Fruit fly (Drosophila melanogaster) whole organism, embryonic: ENCODE measurements around the gene E2f1.

ENCODE experiments used
- Blimp-1 ChIP-seq: fragments of 200-800 bp; sonication (Bioruptor generic); optimal IDR thresholded peaks from 3 replicates; lab custom pipeline; 2018; ENCODE audit warnings: missing biosample characterization, missing genetic modification characterization, mild to moderate bottlenecking, moderate library complexity, missing genetic modification reagents
- CG10147 ChIP-seq: fragments of 200-800 bp; sonication (Bioruptor generic); optimal IDR thresholded peaks from 2 replicates; lab custom pipeline; 2019; ENCODE audit warnings: missing biosample characterization, mild to moderate bottlenecking, missing genetic modification characterization, moderate library complexity
- CG10979 ChIP-seq: fragments of 200-800 bp; sonication (Bioruptor generic); optimal IDR thresholded peaks from 2 replicates; lab custom pipeline; 2018; ENCODE audit warnings: missing biosample characterization, mild to moderate bottlenecking, missing genetic modification characterization, moderate library complexity
- CG11504 ChIP-seq: fragments of 200-800 bp; sonication (Bioruptor generic); optimal IDR thresholded peaks from 3 replicates; lab custom pipeline; 2019; ENCODE audit warnings: missing biosample characterization, mild to moderate bottlenecking, missing genetic modification characterization, moderate library complexity
- CG12942 ChIP-seq: fragments of 200-800 bp; sonication (Bioruptor generic); optimal IDR thresholded peaks from 3 replicates; lab custom pipeline; 2016; ENCODE audit warnings: missing biosample characterization, missing genetic modification characterization
- CG1529 ChIP-seq: fragments of 200-800 bp; sonication (Bioruptor generic); optimal IDR thresholded peaks from 3 replicates; lab custom pipeline; 2018; ENCODE audit warnings: missing biosample characterization, missing genetic modification characterization
- CG15479 ChIP-seq: fragments of 200-800 bp; sonication (Bioruptor generic); optimal IDR thresholded peaks from 3 replicates; lab custom pipeline; 2019; ENCODE audit warnings: missing biosample characterization, mild to moderate bottlenecking, missing genetic modification characterization, moderate library complexity
- CG17385 ChIP-seq: fragments of 200-800 bp; sonication (Bioruptor generic); optimal IDR thresholded peaks from 3 replicates; lab custom pipeline; 2018; ENCODE audit warnings: missing biosample characterization, mild to moderate bottlenecking, missing genetic modification characterization
- CG18262 ChIP-seq: fragments of 200-800 bp; optimal IDR thresholded peaks from 3 replicates; lab custom pipeline; 2019; ENCODE audit warnings: missing biosample characterization, mild to moderate bottlenecking, missing genetic modification characterization, moderate library complexity
- CG2712 ChIP-seq: fragments of 200-800 bp; optimal IDR thresholded peaks from 3 replicates; lab custom pipeline; 2019; ENCODE audit warnings: missing biosample characterization, mild to moderate bottlenecking, missing genetic modification characterization, moderate library complexity
- CG4617 ChIP-seq: fragments of 200-800 bp; sonication (Bioruptor generic); optimal IDR thresholded peaks from 3 replicates; lab custom pipeline; 2016; ENCODE audit warnings: missing biosample characterization, missing genetic modification characterization, borderline replicate concordance
- CG4820 ChIP-seq: fragments of 200-800 bp; sonication (Bioruptor generic); optimal IDR thresholded peaks from 3 replicates; lab custom pipeline; 2016; ENCODE audit warnings: missing biosample characterization, missing genetic modification characterization
- CG6272 ChIP-seq: fragments of 200-800 bp; sonication (Bioruptor generic); IDR thresholded peaks from 2 replicates; pipeline ENCODE4 v1.3.6; 2022; ENCODE audit warnings: missing biosample characterization, missing genetic modification characterization
- CG7928 ChIP-seq: fragments of 200-800 bp; sonication (Bioruptor generic); optimal IDR thresholded peaks from 2 replicates; lab custom pipeline; 2017; ENCODE audit warnings: missing biosample characterization, mild to moderate bottlenecking, missing genetic modification characterization
- CG8388 ChIP-seq: fragments of 200-800 bp; sonication (Bioruptor generic); optimal IDR thresholded peaks from 2 replicates; lab custom pipeline; 2019; ENCODE audit warnings: missing biosample characterization, mild to moderate bottlenecking, missing genetic modification characterization, moderate library complexity
- CG8478 ChIP-seq: fragments of >200 bp; optimal IDR thresholded peaks from 2 replicates; lab custom pipeline; 2018
- CG8924 ChIP-seq: fragments of 200-800 bp; optimal IDR thresholded peaks from 3 replicates; lab custom pipeline; 2019; ENCODE audit warnings: missing biosample characterization, mild to moderate bottlenecking, missing genetic modification characterization, moderate library complexity
- D ChIP-seq, 2 experiments: fragments of 200-800 bp in 1 of 2; fragments of >200 bp in 1 of 2; sonication (Bioruptor generic) in 1 of 2; optimal IDR thresholded peaks; 2 replicates in 1 of 2; 3 replicates in 1 of 2; lab custom pipeline; 2017; ENCODE audit warnings: mild to moderate bottlenecking in 1 of 2, missing biosample characterization in 1 of 2, missing genetic modification characterization in 1 of 2, missing genetic modification reagents in 1 of 2
- D19A ChIP-seq: fragments of 200-800 bp; optimal IDR thresholded peaks from 3 replicates; lab custom pipeline; 2019; ENCODE audit warnings: missing biosample characterization, mild to moderate bottlenecking, missing genetic modification characterization, moderate library complexity
- Deaf1 ChIP-seq: fragments of 200-800 bp; optimal IDR thresholded peaks from 3 replicates; lab custom pipeline; 2019; ENCODE audit warnings: missing biosample characterization, mild to moderate bottlenecking, missing genetic modification characterization, moderate library complexity
- E2f2 ChIP-seq: fragments of 200-800 bp; sonication (Bioruptor generic); IDR thresholded peaks from 2 replicates; pipeline ENCODE4 v1.3.6; 2022; ENCODE audit warnings: missing biosample characterization, missing genetic modification characterization
- Ets65A ChIP-seq: fragments of 200-800 bp; sonication (Bioruptor generic); peaks from one replicate; lab custom pipeline; 2016; ENCODE audit warnings: missing biosample characterization, missing genetic modification characterization
- Gsc ChIP-seq: fragments of 200-800 bp; sonication (Bioruptor generic); IDR thresholded peaks from 2 replicates; pipeline ENCODE4 v1.3.6; 2022; ENCODE audit warnings: missing biosample characterization, missing genetic modification characterization
- Hr39 ChIP-seq: fragments of >200 bp; optimal IDR thresholded peaks from 2 replicates; lab custom pipeline; 2017
- Hr51 ChIP-seq, 2 experiments: fragments of 200-800 bp; sonication (Bioruptor generic); optimal IDR thresholded peaks; 2 replicates in 1 of 2; 3 replicates in 1 of 2; lab custom pipeline; 2016 to 2018; ENCODE audit warnings: missing biosample characterization in 2 of 2, missing genetic modification characterization in 2 of 2, mild to moderate bottlenecking in 1 of 2, moderate library complexity in 1 of 2
- Kr ChIP-seq: fragments of 200-800 bp; sonication (Bioruptor generic); optimal IDR thresholded peaks from 2 replicates; lab custom pipeline; 2017; ENCODE audit warnings: missing biosample characterization, mild to moderate bottlenecking, missing genetic modification characterization
- Lhr ChIP-seq: fragments of 200-800 bp; sonication (Bioruptor generic); optimal IDR thresholded peaks from 3 replicates; lab custom pipeline; 2017; ENCODE audit warnings: mild to moderate bottlenecking, missing biosample characterization, missing genetic modification reagents, missing genetic modification characterization
- Med ChIP-seq: fragments of 200-800 bp; sonication (Bioruptor generic); peaks from one replicate; lab custom pipeline; 2016; ENCODE audit warnings: missing biosample characterization, missing genetic modification characterization, mild to moderate bottlenecking, inconsistent platforms, moderate library complexity
- Opbp ChIP-seq: fragments of 200-800 bp; sonication (Bioruptor generic); IDR thresholded peaks from 3 replicates; pipeline ENCODE4 v1.3.6; 2022; ENCODE audit warnings: missing biosample characterization, missing genetic modification characterization; ENCODE audit not compliant: partially characterized antibody
- cad ChIP-seq: fragments of >200 bp; optimal IDR thresholded peaks from 2 replicates; lab custom pipeline; 2017; ENCODE audit warnings: missing biosample characterization, missing genetic modification characterization
- cg ChIP-seq: fragments of 200-800 bp; sonication (Bioruptor generic); optimal IDR thresholded peaks from 3 replicates; lab custom pipeline; 2019; ENCODE audit warnings: missing biosample characterization, mild to moderate bottlenecking, missing genetic modification characterization, moderate library complexity
- chn ChIP-seq: fragments of 200-800 bp; sonication (Bioruptor generic); optimal IDR thresholded peaks from 2 replicates; lab custom pipeline; 2016; ENCODE audit warnings: missing biosample characterization, missing genetic modification characterization
- crp ChIP-seq, 2 experiments: fragments of 200-800 bp; sonication (Bioruptor generic); optimal IDR thresholded peaks; 2 replicates in 1 of 2; 3 replicates in 1 of 2; lab custom pipeline; 2017; ENCODE audit warnings: missing biosample characterization in 2 of 2, missing genetic modification characterization in 2 of 2, mild to moderate bottlenecking in 1 of 2, moderate library complexity in 1 of 2
- dm ChIP-seq: fragments of 200-800 bp; sonication (Bioruptor generic); optimal IDR thresholded peaks from 3 replicates; lab custom pipeline; 2016; ENCODE audit warnings: missing biosample characterization, missing genetic modification characterization
- ewg ChIP-seq: fragments of 200-800 bp; sonication (Bioruptor generic); optimal IDR thresholded peaks from 3 replicates; lab custom pipeline; 2017; ENCODE audit warnings: mild to moderate bottlenecking, missing biosample characterization, missing genetic modification reagents, missing genetic modification characterization
- gem ChIP-seq: fragments of 200-800 bp; sonication (Bioruptor generic); optimal IDR thresholded peaks from 2 replicates; lab custom pipeline; 2019; ENCODE audit warnings: missing biosample characterization, mild to moderate bottlenecking, missing genetic modification characterization, moderate library complexity
- kni ChIP-seq: fragments of 200-800 bp; sonication (Bioruptor generic); optimal IDR thresholded peaks from 3 replicates; lab custom pipeline; 2017; ENCODE audit warnings: mild to moderate bottlenecking, missing biosample characterization, missing genetic modification reagents, missing genetic modification characterization
- nau ChIP-seq: fragments of 200-800 bp; sonication (Bioruptor generic); optimal IDR thresholded peaks from 3 replicates; lab custom pipeline; 2017; ENCODE audit warnings: missing biosample characterization, mild to moderate bottlenecking, missing genetic modification characterization, missing genetic modification reagents
- nerfin-1 ChIP-seq: fragments of 200-800 bp; sonication (Bioruptor generic); optimal IDR thresholded peaks from 3 replicates; lab custom pipeline; 2019; ENCODE audit warnings: missing biosample characterization, mild to moderate bottlenecking, missing genetic modification characterization, moderate library complexity
- pan ChIP-seq, 4 experiments: fragments of >200 bp in 3 of 4; fragments of 200-800 bp in 1 of 4; sonication (Bioruptor generic) in 1 of 4; optimal IDR thresholded peaks in 3 of 4; IDR thresholded peaks in 1 of 4; 2 replicates each; pipeline versions ENCODE4 v1.3.6 to Lab custom; 2017 to 2022; ENCODE audit warnings: missing biosample characterization in 2 of 4, missing genetic modification characterization in 2 of 4, mixed read lengths in 1 of 4
- psq ChIP-seq: fragments of 200-800 bp; sonication (Bioruptor generic); optimal IDR thresholded peaks from 2 replicates; lab custom pipeline; 2017; ENCODE audit warnings: missing biosample characterization, missing genetic modification characterization
- sd ChIP-seq: fragments of 200-800 bp; sonication (Bioruptor generic); optimal IDR thresholded peaks from 3 replicates; lab custom pipeline; 2018; ENCODE audit warnings: missing biosample characterization, mild to moderate bottlenecking, missing genetic modification characterization, moderate library complexity
- so ChIP-seq: fragments of 200-800 bp; sonication (Bioruptor generic); IDR thresholded peaks from 3 replicates; pipeline ENCODE4 v1.3.6; 2022; ENCODE audit warnings: missing biosample characterization, missing genetic modification characterization
- tll ChIP-seq, 2 experiments: fragments of 200-800 bp in 1 of 2; fragments of >200 bp in 1 of 2; sonication (Bioruptor generic) in 1 of 2; optimal IDR thresholded peaks; 2 replicates each; lab custom pipeline; 2017 to 2019; ENCODE audit warnings: missing biosample characterization in 2 of 2, missing genetic modification characterization in 2 of 2, mild to moderate bottlenecking in 1 of 2, moderate library complexity in 1 of 2

E2f1 gene

DNA sequence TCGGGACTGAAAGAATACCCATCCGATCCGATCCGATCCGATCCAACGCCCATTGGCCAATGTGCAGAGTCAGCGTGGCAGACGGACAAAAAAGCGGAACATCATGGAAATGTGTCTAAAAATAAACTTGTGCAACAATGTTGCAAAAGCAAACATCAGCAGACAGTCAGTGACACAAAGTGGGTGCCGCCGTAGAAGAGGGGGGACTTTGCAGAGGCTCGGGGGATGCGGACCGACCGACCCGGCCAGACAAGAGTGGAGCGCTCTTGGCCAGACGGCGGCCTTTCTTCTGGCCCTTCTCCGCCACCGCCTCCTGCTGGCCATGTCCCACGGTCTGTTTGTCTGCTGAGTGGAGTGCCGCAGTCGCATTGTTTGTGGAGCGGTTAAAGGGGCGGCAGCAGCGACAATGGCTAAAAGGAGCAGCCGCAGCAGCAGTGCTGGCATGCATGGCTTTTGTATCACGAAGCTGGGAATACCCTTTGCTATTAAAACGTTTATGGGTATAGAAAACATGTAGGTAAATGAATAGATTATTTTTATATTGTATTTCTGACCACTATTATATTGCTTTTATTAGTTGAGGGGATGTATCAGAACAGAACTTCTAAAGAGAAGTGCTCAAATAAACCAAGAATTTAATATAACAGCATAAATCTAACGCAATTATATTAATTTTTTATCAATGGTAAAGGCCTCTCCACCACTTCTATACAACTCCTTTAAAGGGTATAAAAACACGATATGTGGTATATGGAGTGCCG, 52.2 kb downstream of the E2f1 start (continued):
- TF ChIP-seq Hr51 (GFP tag; optimal IDR thresholded peaks at IDR 0.05; lab: Kevin White, UChicago) (peak in 1 of 2 experiments; percentile 2), CG18262 (peak; percentile 23), D (optimal IDR thresholded peaks at IDR 0.05; lab: Kevin White, UChicago) (no peak), D (GFP tag; optimal IDR thresholded peaks at IDR 0.05; lab: Kevin White, UChicago) (peak; percentile 6), CG10979 (peak; percentile 15), CG2712 (tag; lab: Kevin White, UChicago) (peak; percentile 36), D19A (peak; percentile 87)

dm6 chr3R:21606221-21607099, 54.2 kb downstream of the E2f1 start:
- peak; percentile 27 for TF ChIP-seq dm (GFP tag; lab: Kevin White, UChicago)
- peak; percentile 99 for TF ChIP-seq CG8388 (GFP tag; lab: Kevin White, UChicago)
- TF ChIP-seq cg (GFP tag; lab: Kevin White, UChicago), result peak; percentile 87
- peak; percentile 3 for TF ChIP-seq chn (GFP tag; lab: Kevin White, UChicago)
- TF ChIP-seq Deaf1 (tag; lab: Kevin White, UChicago), result peak; percentile 2
- TF ChIP-seq CG12942, result no peak
- no peak for TF ChIP-seq CG7928 (GFP tag; lab: Kevin White, UChicago)
- peak; percentile 26 for TF ChIP-seq CG8924
- no peak for TF ChIP-seq crp (GFP tag; optimal IDR thresholded peaks at IDR 0.05; lab: Kevin White, UChicago)
- TF ChIP-seq CG1529 (GFP tag; lab: Kevin White, UChicago), result no peak
- TF ChIP-seq pan (optimal IDR thresholded peaks at IDR 0.05; lab: Kevin White, UChicago), result no peak
- TF ChIP-seq pan (GFP tag; optimal IDR thresholded peaks at IDR 0.05 in 1 of 2, IDR thresholded peaks at IDR 0.05 in 1 of 2), result no peak
- no peak for TF ChIP-seq CG10147
- no peak for TF ChIP-seq Blimp-1 (GFP tag; lab: Kevin White, UChicago)
- peak; percentile 89 for TF ChIP-seq ewg (GFP tag; lab: Kevin White, UChicago)
- TF ChIP-seq Kr (GFP tag; lab: Kevin White, UChicago), result peak; percentile 86
- TF ChIP-seq nau, result no peak
- TF ChIP-seq nerfin-1 (tag; lab: Kevin White, UChicago), result peak; percentile 88
- peak; percentile 65 for TF ChIP-seq Med
- peak in 1 of 2 experiments; percentile 54 for TF ChIP-seq tll (GFP tag; optimal IDR thresholded peaks at IDR 0.05; lab: Kevin White, UChicago)
- TF ChIP-seq CG11504, result peak; percentile 7
- peak; percentile 45 for TF ChIP-seq D19A
- TF ChIP-seq so (GFP tag; lab: Robert Waterston, UW), result no peak
- no peak for TF ChIP-seq Gsc
- TF ChIP-seq CG6272 (GFP tag; lab: Robert Waterston, UW), result no peak
- TF ChIP-seq CG4617 (GFP tag; lab: Kevin White, UChicago), result no peak
- peak; percentile 73 for TF ChIP-seq cad (GFP tag; lab: Kevin White, UChicago)
- TF ChIP-seq sd, result peak; percentile 61
- peak; percentile 46 for TF ChIP-seq CG17385 (GFP tag; lab: Kevin White, UChicago)
- TF ChIP-seq E2f2 (GFP tag; lab: Robert Waterston, UW), result no peak
- peak; percentile 49 for TF ChIP-seq Ets65A (GFP tag; lab: Kevin White, UChicago)
- peak; percentile 72 for TF ChIP-seq CG8478
- no peak for TF ChIP-seq Lhr
- peak; percentile 67 for TF ChIP-seq psq
- no peak for TF ChIP-seq Hr39
- TF ChIP-seq gem (tag; lab: Kevin White, UChicago), result peak; percentile 16
- TF ChIP-seq CG4820 (GFP tag; lab: Kevin White, UChicago), result peak; percentile 64
- TF ChIP-seq kni (GFP tag; lab: Kevin White, UChicago), result peak; percentile 40
- TF ChIP-seq Opbp (GFP tag; lab: Robert Waterston, UW), result no peak
- peak; percentile 97 for TF ChIP-seq CG15479
